Worm (Caenorhabditis elegans): ENCODE measurements around the gene CC8.2.

- TF ChIP-seq dao-5 (tag; optimal IDR thresholded peaks at IDR 0.05) (no peak), him-1 (tag; optimal IDR thresholded peaks at IDR 0.05) (no peak)
Observed at ce11 chrIV:3655896-3656295, 7.4 kb upstream of the CC8.2 start.
